Fruit fly (Drosophila melanogaster): ENCODE measurements around the gene Sec8.

The Sec8 gene

DNA sequence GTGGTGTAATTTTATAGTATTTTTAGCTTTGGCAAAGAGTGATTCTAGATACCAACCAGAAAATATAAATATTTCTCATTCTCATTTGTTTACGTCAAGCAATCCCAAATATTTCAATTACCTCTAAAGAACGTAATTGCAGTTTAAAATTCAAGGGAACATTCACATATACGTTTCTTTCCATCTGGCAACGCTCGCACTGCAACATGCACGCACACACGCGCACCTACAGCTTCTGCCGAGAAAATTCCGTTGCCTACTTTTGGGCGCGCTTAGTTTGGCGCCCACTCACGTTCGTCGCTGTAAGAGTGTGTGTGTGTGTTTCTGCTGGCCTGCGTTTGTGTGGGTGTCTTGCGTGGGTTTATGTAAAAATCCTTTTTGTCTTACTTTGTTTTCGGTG lies 13.6 kb upstream of the Sec8 start:
- TF ChIP-seq psq (GFP tag; optimal IDR thresholded peaks at IDR 0.05) (no peak), woc (GFP tag; optimal IDR thresholded peaks at IDR 0.05) (no peak), brk (GFP tag; optimal IDR thresholded peaks at IDR 0.05) (no peak), Hr78 (GFP tag; optimal IDR thresholded peaks at IDR 0.05) (no peak), fru (GFP tag; optimal IDR thresholded peaks at IDR 0.05) (no peak), Abd-B (GFP tag; optimal IDR thresholded peaks at IDR 0.05) (no peak), dsf (GFP tag; optimal IDR thresholded peaks at IDR 0.05; ENCODE audit: borderline replicate concordance) (no peak), Mio (GFP tag; optimal IDR thresholded peaks at IDR 0.05) (no peak)

DNA sequence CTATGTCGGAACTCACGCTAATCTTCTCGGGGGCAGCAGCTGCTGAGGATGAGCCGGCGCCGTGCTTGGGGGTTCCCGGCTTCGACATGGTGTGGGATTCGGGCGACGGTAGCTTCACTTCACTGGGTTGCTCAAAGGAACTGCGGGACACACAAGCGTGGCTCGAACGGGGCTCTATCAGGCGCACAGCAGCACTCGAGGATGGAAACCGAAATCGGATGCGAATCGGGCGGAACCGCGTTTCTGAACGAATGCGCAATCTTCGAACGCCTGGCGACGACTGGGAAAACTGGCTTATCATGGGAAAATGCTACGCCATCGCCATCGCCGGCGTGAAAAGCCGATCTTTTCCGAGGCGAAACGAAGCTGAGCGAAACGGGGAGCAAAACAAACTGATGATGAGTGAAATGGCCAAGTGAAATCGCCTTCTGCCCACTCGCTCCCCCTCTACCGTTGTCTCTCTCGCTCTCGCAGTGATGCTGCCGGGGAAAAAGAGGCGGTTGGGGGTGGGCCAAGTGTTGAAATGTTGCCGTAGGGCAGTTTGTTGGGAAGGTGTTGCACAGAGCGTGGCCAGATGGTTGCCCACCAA lies 12.9 kb upstream of the Sec8 start:
- TF ChIP-seq br (GFP tag; optimal IDR thresholded peaks at IDR 0.05) = no peak
- TF ChIP-seq lola (GFP tag; optimal IDR thresholded peaks at IDR 0.05) = no peak
- no peak for TF ChIP-seq Mio (GFP tag; optimal IDR thresholded peaks at IDR 0.05)
- no peak for TF ChIP-seq rgr (GFP tag; optimal IDR thresholded peaks at IDR 0.05)
- TF ChIP-seq fru (GFP tag; optimal IDR thresholded peaks at IDR 0.05) = no peak
- no peak for TF ChIP-seq dsf (GFP tag; optimal IDR thresholded peaks at IDR 0.05; ENCODE audit: borderline replicate concordance)
- TF ChIP-seq Dfd (GFP tag; optimal IDR thresholded peaks at IDR 0.05) = no peak
- TF ChIP-seq Hr78 (GFP tag; optimal IDR thresholded peaks at IDR 0.05) = no peak
- TF ChIP-seq Hr83 (GFP tag; optimal IDR thresholded peaks at IDR 0.05; ENCODE audit: poor library complexity, severe bottlenecking) = no peak
- TF ChIP-seq Abd-B (GFP tag; optimal IDR thresholded peaks at IDR 0.05) = no peak

DNA sequence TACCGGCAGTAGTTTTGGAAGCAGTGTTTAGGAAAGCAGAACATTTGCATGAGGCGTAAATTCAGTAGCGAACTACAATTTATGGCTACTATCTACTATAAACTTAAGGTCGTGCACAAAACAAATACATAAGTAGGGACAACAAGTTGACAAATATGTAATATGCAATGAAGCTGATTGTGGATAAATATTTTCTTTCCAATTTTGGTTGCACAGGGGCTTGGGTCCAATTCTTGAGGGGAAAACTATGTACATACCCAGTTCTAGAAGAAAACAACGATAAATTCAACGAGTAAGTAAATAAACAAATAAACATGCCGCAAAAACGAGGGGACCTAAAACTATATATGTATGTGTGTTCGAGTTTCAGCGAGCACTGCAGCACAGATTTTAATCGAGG lies 2.2 kb upstream of the Sec8 start:
- TF ChIP-seq Sp1 (GFP tag; optimal IDR thresholded peaks at IDR 0.05) = no peak
- no peak for TF ChIP-seq Hr78 (GFP tag; optimal IDR thresholded peaks at IDR 0.05)
- TF ChIP-seq Abd-B (GFP tag; optimal IDR thresholded peaks at IDR 0.05) = no peak
- no peak for TF ChIP-seq dmrt93B (GFP tag; optimal IDR thresholded peaks at IDR 0.05)
- no peak for TF ChIP-seq pan (optimal IDR thresholded peaks at IDR 0.05)
- TF ChIP-seq Hr83 (GFP tag; optimal IDR thresholded peaks at IDR 0.05; ENCODE audit: poor library complexity, severe bottlenecking) = no peak
- TF ChIP-seq rgr (GFP tag; optimal IDR thresholded peaks at IDR 0.05) = no peak
- no peak for TF ChIP-seq Jra (GFP tag; optimal IDR thresholded peaks at IDR 0.05)
- no peak for TF ChIP-seq GATAd (GFP tag; optimal IDR thresholded peaks at IDR 0.05)
- TF ChIP-seq usp (GFP tag; optimal IDR thresholded peaks at IDR 0.05) = no peak

DNA sequence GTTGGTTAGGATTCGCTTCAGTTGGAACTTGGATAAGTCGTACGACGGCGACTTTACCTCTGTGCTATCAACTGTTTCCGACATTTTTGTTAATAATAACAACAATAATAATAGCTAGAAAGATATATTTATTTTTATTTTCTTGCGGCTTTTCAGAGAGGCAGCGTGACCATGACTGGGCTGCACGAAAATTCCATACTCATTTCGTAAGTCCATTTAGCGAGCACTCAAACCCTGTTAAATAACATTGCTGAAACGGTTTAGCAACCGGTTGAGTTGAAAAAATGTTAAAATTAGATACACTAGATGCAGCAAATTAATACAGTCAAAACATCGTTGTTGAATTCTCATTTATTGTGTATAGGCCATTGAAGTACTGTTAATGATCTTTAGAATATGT lies 4.2 kb downstream of the Sec8 start, which contains the start of gene Dcps:
Gene Dcps (minus strand): TSS at position 181 of the 400 bp plus-strand sequence.
- no peak for TF ChIP-seq OdsH (GFP tag; optimal IDR thresholded peaks at IDR 0.05)
- TF ChIP-seq jim (GFP tag; optimal IDR thresholded peaks at IDR 0.05) = no peak
- TF ChIP-seq sage (GFP tag; optimal IDR thresholded peaks at IDR 0.05) = peak; percentile 27
- TF ChIP-seq Myc (optimal IDR thresholded peaks at IDR 0.05) = peak; percentile 37

DNA sequence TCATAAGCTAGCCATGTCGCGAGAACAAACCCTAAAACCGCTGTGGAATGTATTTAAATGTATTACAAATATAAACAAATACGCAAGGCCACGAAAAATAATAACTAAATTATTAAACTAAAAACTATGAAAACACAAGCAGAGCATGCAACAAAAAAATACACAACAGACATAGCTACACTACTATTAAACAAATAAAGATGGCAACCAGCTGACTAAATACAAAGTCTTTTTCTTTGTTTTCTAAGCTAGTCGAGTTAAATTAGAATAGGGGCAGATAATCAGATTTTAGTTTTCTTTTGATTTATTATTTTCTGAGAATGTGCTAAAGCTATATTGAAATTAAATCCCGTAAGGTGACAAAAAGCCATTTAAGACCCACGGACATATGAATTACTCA lies 12.2 kb downstream of the Sec8 start:
- TF ChIP-seq brk (GFP tag; optimal IDR thresholded peaks at IDR 0.05) (no peak), GATAd (GFP tag; optimal IDR thresholded peaks at IDR 0.05) (no peak), Hr83 (GFP tag; optimal IDR thresholded peaks at IDR 0.05; ENCODE audit: poor library complexity, severe bottlenecking) (no peak), tai (GFP tag; optimal IDR thresholded peaks at IDR 0.05) (no peak), sage (GFP tag; optimal IDR thresholded peaks at IDR 0.05) (no peak), Dfd (GFP tag; optimal IDR thresholded peaks at IDR 0.05) (no peak), ey (GFP tag; optimal IDR thresholded peaks at IDR 0.05) (no peak), Dif (GFP tag; optimal IDR thresholded peaks at IDR 0.05; ENCODE audit: partially characterized antibody) (no peak)

DNA sequence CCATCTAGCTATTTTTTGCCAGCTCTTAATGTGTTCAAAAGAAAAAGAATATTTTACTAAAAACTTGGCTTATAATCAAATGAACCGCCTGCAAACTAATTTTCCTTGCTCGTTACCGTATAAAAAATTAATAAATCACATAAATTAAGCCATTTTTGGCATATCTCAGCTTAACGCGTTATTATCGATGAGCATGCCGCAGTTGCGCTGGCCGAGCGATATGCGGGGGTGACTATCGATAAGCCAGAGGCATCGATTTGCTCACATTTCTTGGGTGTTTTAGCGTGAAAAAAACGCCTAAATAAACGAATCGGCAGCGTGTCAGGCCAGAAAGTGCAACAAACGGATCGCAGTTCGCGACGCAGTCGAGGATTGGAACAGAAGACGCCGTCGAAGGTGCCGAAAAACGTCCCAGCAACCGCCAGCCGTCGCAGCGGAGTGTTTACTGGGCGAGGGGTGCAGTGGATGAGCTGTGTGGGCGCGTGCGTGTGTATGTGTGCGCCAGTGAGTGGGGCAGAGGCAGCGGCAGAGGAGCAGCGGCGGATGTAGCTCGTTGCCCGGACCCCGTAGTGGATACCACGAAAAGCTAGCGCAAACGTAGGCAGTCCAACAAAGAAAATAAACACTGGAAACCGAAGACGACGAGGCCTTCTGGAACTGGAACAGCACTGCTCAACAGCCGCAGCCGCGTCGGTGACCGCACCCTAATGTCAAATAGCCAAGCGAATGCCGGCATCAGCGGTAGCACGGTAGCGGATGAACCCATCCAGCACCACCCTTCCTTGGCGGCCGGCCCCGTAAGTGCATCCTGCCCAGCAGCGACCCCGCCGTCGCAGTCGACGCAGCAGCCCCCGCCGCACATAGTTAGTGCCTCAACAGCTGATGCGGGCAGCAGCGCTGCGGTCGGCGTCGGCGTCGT lies 16.3 kb downstream of the Sec8 start, which contains the start of the genes Sym and Madm:
Gene Sym (minus strand): TSS at position 199 of the 919 bp plus-strand sequence.
Gene Madm (plus strand): TSS at position 233 of the 919 bp plus-strand sequence.
- TF ChIP-seq Dif (GFP tag; optimal IDR thresholded peaks at IDR 0.05; ENCODE audit: partially characterized antibody) (no peak), Rel (GFP tag; optimal IDR thresholded peaks at IDR 0.05) (no peak), Rel (tag; optimal IDR thresholded peaks at IDR 0.05) (no peak), OdsH (GFP tag; optimal IDR thresholded peaks at IDR 0.05) (peak; percentile 29), sage (GFP tag; optimal IDR thresholded peaks at IDR 0.05) (no peak), lola (GFP tag; optimal IDR thresholded peaks at IDR 0.05) (peak; percentile 37), Sp1 (GFP tag; optimal IDR thresholded peaks at IDR 0.05) (peak; percentile 11), sv (GFP tag; optimal IDR thresholded peaks at IDR 0.05) (no peak), usp (GFP tag; optimal IDR thresholded peaks at IDR 0.05) (no peak), Myc (optimal IDR thresholded peaks at IDR 0.05) (peak; percentile 84), CG32264 (GFP tag; optimal IDR thresholded peaks at IDR 0.05) (no peak), CrebA (GFP tag; optimal IDR thresholded peaks at IDR 0.05; ENCODE audit: borderline replicate concordance) (no peak), Hr83 (GFP tag; optimal IDR thresholded peaks at IDR 0.05; ENCODE audit: poor library complexity, severe bottlenecking) (no peak), CG9705 (GFP tag; optimal IDR thresholded peaks at IDR 0.05) (no peak), br (GFP tag; optimal IDR thresholded peaks at IDR 0.05) (peak; percentile 57), fru (GFP tag; optimal IDR thresholded peaks at IDR 0.05) (peak; percentile 48), brk (GFP tag; optimal IDR thresholded peaks at IDR 0.05) (no peak), ey (GFP tag; optimal IDR thresholded peaks at IDR 0.05) (peak; percentile 27), GATAd (GFP tag; optimal IDR thresholded peaks at IDR 0.05) (no peak), Dfd (GFP tag; optimal IDR thresholded peaks at IDR 0.05) (no peak), foxo (GFP tag; optimal IDR thresholded peaks at IDR 0.05) (peak in 1 of 2 experiments; percentile 39), Jra (GFP tag; optimal IDR thresholded peaks at IDR 0.05) (no peak), dl (GFP tag; optimal IDR thresholded peaks at IDR 0.05; ENCODE audit: insufficient read depth in 1 of 2, partially characterized antibody in 2 of 2) (no peak), jim (GFP tag; optimal IDR thresholded peaks at IDR 0.05) (no peak), rgr (GFP tag; optimal IDR thresholded peaks at IDR 0.05) (peak; percentile 2), dmrt93B (GFP tag; optimal IDR thresholded peaks at IDR 0.05) (no peak)
